Worm (Caenorhabditis elegans) whole organism, L3 larva: ENCODE data around the gene xbx-4.

Source experiments
- aly-2 ChIP-seq: fragments of 150-350 bp; optimal IDR thresholded peaks from 2 replicates; lab custom pipeline; 2014; ENCODE audit warnings: missing biosample characterization, missing genetic modification characterization
- ama-1 ChIP-seq: fragments of 150-350 bp; optimal IDR thresholded peaks from 2 replicates; lab custom pipeline; 2018
- elt-1 ChIP-seq: fragments of 150-350 bp; optimal IDR thresholded peaks from 2 replicates; lab custom pipeline; 2014; ENCODE audit warnings: missing biosample characterization, missing genetic modification characterization
- fkh-2 ChIP-seq: fragments of 150-350 bp; optimal IDR thresholded peaks from 2 replicates; lab custom pipeline; 2014; ENCODE audit warnings: missing biosample characterization, missing genetic modification reagents, missing genetic modification characterization
- nfya-1 ChIP-seq: sonication (generic microtip); optimal IDR thresholded peaks from 2 replicates; lab custom pipeline; 2017; ENCODE audit warnings: missing genetic modification characterization, mild to moderate bottlenecking, missing compliant biosample characterization, antibody characterized with exemption, moderate library complexity; ENCODE audit not compliant: insufficient read depth
- nhr-76 ChIP-seq: fragments of 150-350 bp; sonication (generic microtip); optimal IDR thresholded peaks from 5 replicates; lab custom pipeline; 2014; ENCODE audit warnings: missing biosample characterization, missing genetic modification characterization
- unc-39 ChIP-seq: sonication (generic microtip); optimal IDR thresholded peaks from 4 replicates; lab custom pipeline; 2017; ENCODE audit warnings: missing biosample characterization, missing genetic modification characterization
- ztf-11 ChIP-seq: fragments of 150-350 bp; optimal IDR thresholded peaks from 2 replicates; lab custom pipeline; 2014; ENCODE audit warnings: missing biosample characterization, missing genetic modification characterization

DNA sequence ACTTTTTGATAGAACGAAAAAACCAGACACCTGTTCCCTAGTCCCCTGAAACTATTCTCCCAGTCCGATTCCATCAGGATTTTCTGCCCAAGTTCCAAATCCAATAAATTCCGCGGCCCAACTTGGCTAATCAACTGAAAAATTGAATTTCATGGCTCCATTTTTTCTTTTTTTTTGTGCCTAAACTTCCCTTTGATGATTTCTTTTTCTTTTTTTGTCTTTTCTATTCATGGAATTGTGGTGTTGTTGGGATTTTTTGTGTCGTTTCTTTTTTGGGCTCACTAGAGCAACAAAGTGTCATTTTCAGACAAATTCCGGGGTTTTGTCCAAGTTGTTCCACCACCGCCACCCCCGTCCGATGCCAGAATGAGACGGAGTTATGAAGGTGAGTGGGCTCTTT, 48.5 kb upstream of the xbx-4 start, which contains the start of gene arrd-26:
- TF ChIP-seq unc-39 (no peak), fkh-2 (tag; lab: Kevin White, UChicago) (no peak), ama-1 (no peak), aly-2 (no peak), nfya-1 (tag; lab: Kevin White, UChicago) (no peak), elt-1 (tag; lab: Kevin White, UChicago) (no peak), nhr-76 (tag; lab: Kevin White, UChicago) (no peak), ztf-11 (tag; lab: Kevin White, UChicago) (no peak)
